Comparison of ENCODE assay signal across 5 fruit fly cellular contexts in genomic region chr3R:20534575-20534974, dm6.
TF ChIP-seq lines count a peak whose summit lies in the region.

Gene MtnE, minus strand, starts transcription at chr3R:20534704.
Gene MtnD, plus strand, starts transcription at chr3R:20534962.

- no peak for TF ChIP-seq CTCF in whole organism, embryonic (GFP tag; optimal IDR thresholded peaks at IDR 0.05; lab: Kevin White, UChicago)

TF ChIP-seq in whole organism, adult, 20 proteins besides CTCF, POLR2A, EP300 and RAD21:
- TF ChIP-seq cnc (optimal IDR thresholded peaks at IDR 0.05; lab: Kevin White, UChicago) (peak in 1 of 2 experiments; percentile 46), CG1620 (GFP tag; optimal IDR thresholded peaks at IDR 0.05; lab: Kevin White, UChicago) (no peak), cic (GFP tag; optimal IDR thresholded peaks at IDR 0.05; lab: Kevin White, UChicago) (peak; percentile 71), kay (GFP tag; lab: Kevin White, UChicago; ENCODE audit: borderline replicate concordance) (peak; percentile 24)

TF ChIP-seq in whole organism, embryonic, 481 proteins besides CTCF, POLR2A, EP300 and RAD21 (continues in another document):
- TF ChIP-seq sug (tag; optimal IDR thresholded peaks at IDR 0.05; lab: Kevin White, UChicago) (no peak), exex (tag; optimal IDR thresholded peaks at IDR 0.05; lab: Kevin White, UChicago) (peak; percentile 65), CG30020 (tag; optimal IDR thresholded peaks at IDR 0.05; lab: Kevin White, UChicago) (no peak), lab (GFP tag; optimal IDR thresholded peaks at IDR 0.05; lab: Kevin White, UChicago) (peak; percentile 16), CG5180 (GFP tag; optimal IDR thresholded peaks at IDR 0.05; lab: Kevin White, UChicago) (no peak), CG8944 (GFP tag; optimal IDR thresholded peaks at IDR 0.05; lab: Kevin White, UChicago) (no peak), CG18476 (GFP tag; optimal IDR thresholded peaks at IDR 0.05; lab: Kevin White, UChicago) (no peak), MESR4 (GFP tag; optimal IDR thresholded peaks at IDR 0.05; lab: Kevin White, UChicago) (no peak), CG17328 (GFP tag; IDR thresholded peaks at IDR 0.05; lab: Robert Waterston, UW) (no peak), H2.0 (GFP tag; IDR thresholded peaks at IDR 0.05; lab: Robert Waterston, UW) (no peak), zen2 (GFP tag; IDR thresholded peaks at IDR 0.05; lab: Robert Waterston, UW; ENCODE audit: partially characterized antibody) (no peak), CG2712 (tag; optimal IDR thresholded peaks at IDR 0.05; lab: Kevin White, UChicago) (no peak), CG6765 (GFP tag; optimal IDR thresholded peaks at IDR 0.05; lab: Kevin White, UChicago) (no peak), Nf-YB (GFP tag; optimal IDR thresholded peaks at IDR 0.05; lab: Kevin White, UChicago) (no peak), Doc2 (GFP tag; IDR thresholded peaks at IDR 0.05; lab: Robert Waterston, UW) (no peak), Xbp1 (GFP tag; optimal IDR thresholded peaks at IDR 0.05; lab: Kevin White, UChicago) (no peak), CG5953 (GFP tag; IDR thresholded peaks at IDR 0.05; lab: Robert Waterston, UW) (no peak), CG12155 (GFP tag; optimal IDR thresholded peaks at IDR 0.05; lab: Kevin White, UChicago) (no peak), cg (GFP tag; optimal IDR thresholded peaks at IDR 0.05; lab: Kevin White, UChicago) (no peak), CG10147 (GFP tag; optimal IDR thresholded peaks at IDR 0.05; lab: Kevin White, UChicago) (no peak), stc (GFP tag; IDR thresholded peaks at IDR 0.05; lab: Robert Waterston, UW) (no peak), MTF-1 (GFP tag; optimal IDR thresholded peaks at IDR 0.05; lab: Kevin White, UChicago; ENCODE audit: borderline replicate concordance) (peak; percentile 97), zen (tag; optimal IDR thresholded peaks at IDR 0.05; lab: Kevin White, UChicago) (no peak)

TF ChIP-seq in whole organism, prepupa, 60 proteins besides CTCF, POLR2A, EP300 and RAD21:
- no peak for TF ChIP-seq CG7368 (GFP tag; optimal IDR thresholded peaks at IDR 0.05; lab: Kevin White, UChicago)
- peak; percentile 88 for TF ChIP-seq svp (GFP tag; lab: Kevin White, UChicago)
- TF ChIP-seq vri (GFP tag; optimal IDR thresholded peaks at IDR 0.05; lab: Kevin White, UChicago): peak; percentile 29
- TF ChIP-seq CG3919 (GFP tag; optimal IDR thresholded peaks at IDR 0.05; lab: Kevin White, UChicago): peak; percentile 16
- no peak for TF ChIP-seq Met (GFP tag; optimal IDR thresholded peaks at IDR 0.05; lab: Kevin White, UChicago)
- TF ChIP-seq cyc (GFP tag; optimal IDR thresholded peaks at IDR 0.05; lab: Kevin White, UChicago): no peak
- no peak for TF ChIP-seq Sox102F (GFP tag; optimal IDR thresholded peaks at IDR 0.05; lab: Kevin White, UChicago)
- TF ChIP-seq Eip78C (GFP tag; lab: Kevin White, UChicago): peak; percentile 69
TF ChIP-seq in whole organism, prepupa: peak in this region for 4.

TF ChIP-seq in whole organism, pupa, 21 proteins besides CTCF, POLR2A, EP300 and RAD21:
- TF ChIP-seq CG4496 (GFP tag; IDR thresholded peaks at IDR 0.05; lab: Robert Waterston, UW): peak; percentile 60; the same call in 1 of the 3 replicates
- no peak for TF ChIP-seq Pif1A (GFP tag; optimal IDR thresholded peaks at IDR 0.05; lab: Kevin White, UChicago)
- TF ChIP-seq CG13204 (GFP tag; optimal IDR thresholded peaks at IDR 0.05; lab: Kevin White, UChicago): no peak

TF ChIP-seq in whole organism, wandering third instar larva, 38 proteins besides CTCF, POLR2A, EP300 and RAD21:
- no peak for TF ChIP-seq Rel (GFP tag; optimal IDR thresholded peaks at IDR 0.05; lab: Kevin White, UChicago)
- peak; percentile 74 for TF ChIP-seq Rel (tag; optimal IDR thresholded peaks at IDR 0.05; lab: Kevin White, UChicago)
- peak; percentile 6 for TF ChIP-seq Dif (GFP tag; optimal IDR thresholded peaks at IDR 0.05; lab: Kevin White, UChicago; ENCODE audit: partially characterized antibody)
- no peak for TF ChIP-seq dsf (GFP tag; optimal IDR thresholded peaks at IDR 0.05; lab: Kevin White, UChicago; ENCODE audit: borderline replicate concordance)
- no peak for TF ChIP-seq Dfd (GFP tag; optimal IDR thresholded peaks at IDR 0.05; lab: Kevin White, UChicago)
- TF ChIP-seq CrebA (GFP tag; optimal IDR thresholded peaks at IDR 0.05; lab: Kevin White, UChicago; ENCODE audit: borderline replicate concordance): no peak
- no peak for TF ChIP-seq Mio (GFP tag; optimal IDR thresholded peaks at IDR 0.05; lab: Kevin White, UChicago)
- no peak for TF ChIP-seq tai (GFP tag; optimal IDR thresholded peaks at IDR 0.05; lab: Kevin White, UChicago)
- no peak for TF ChIP-seq Jra (GFP tag; optimal IDR thresholded peaks at IDR 0.05; lab: Kevin White, UChicago)
- no peak for TF ChIP-seq br (GFP tag; optimal IDR thresholded peaks at IDR 0.05; lab: Kevin White, UChicago)
- no peak for TF ChIP-seq brk (GFP tag; optimal IDR thresholded peaks at IDR 0.05; lab: Kevin White, UChicago)
- TF ChIP-seq Vsx2 (GFP tag; optimal IDR thresholded peaks at IDR 0.05; lab: Kevin White, UChicago; ENCODE audit: partially characterized antibody): peak; percentile 83
- peak; percentile 78 for TF ChIP-seq h (GFP tag; optimal IDR thresholded peaks at IDR 0.05; lab: Kevin White, UChicago)
- no peak for TF ChIP-seq CG9705 (GFP tag; optimal IDR thresholded peaks at IDR 0.05; lab: Kevin White, UChicago)
- peak; percentile 41 for TF ChIP-seq fru (GFP tag; optimal IDR thresholded peaks at IDR 0.05; lab: Kevin White, UChicago)
- TF ChIP-seq jim (GFP tag; optimal IDR thresholded peaks at IDR 0.05; lab: Kevin White, UChicago): no peak
- TF ChIP-seq usp (GFP tag; optimal IDR thresholded peaks at IDR 0.05; lab: Kevin White, UChicago): no peak
- TF ChIP-seq N (GFP tag; optimal IDR thresholded peaks at IDR 0.05; lab: Kevin White, UChicago): no peak
- TF ChIP-seq Hr78 (GFP tag; optimal IDR thresholded peaks at IDR 0.05; lab: Kevin White, UChicago): no peak
- peak; percentile 45 for TF ChIP-seq sage (GFP tag; optimal IDR thresholded peaks at IDR 0.05; lab: Kevin White, UChicago)
- peak in 1 of 2 experiments; percentile 38 for TF ChIP-seq dl (GFP tag; optimal IDR thresholded peaks at IDR 0.05; lab: Kevin White, UChicago; ENCODE audit: insufficient read depth in 1 of 2, partially characterized antibody in 2 of 2)
- no peak for TF ChIP-seq woc (GFP tag; optimal IDR thresholded peaks at IDR 0.05; lab: Kevin White, UChicago)
- TF ChIP-seq psq (GFP tag; optimal IDR thresholded peaks at IDR 0.05; lab: Kevin White, UChicago): no peak
- TF ChIP-seq foxo (GFP tag; optimal IDR thresholded peaks at IDR 0.05; lab: Kevin White, UChicago): no peak
- no peak for TF ChIP-seq sv (GFP tag; optimal IDR thresholded peaks at IDR 0.05; lab: Kevin White, UChicago)
- no peak for TF ChIP-seq Sp1 (GFP tag; optimal IDR thresholded peaks at IDR 0.05; lab: Kevin White, UChicago)
- TF ChIP-seq ey (GFP tag; optimal IDR thresholded peaks at IDR 0.05; lab: Kevin White, UChicago): no peak
- no peak for TF ChIP-seq OdsH (GFP tag; optimal IDR thresholded peaks at IDR 0.05; lab: Kevin White, UChicago)
TF ChIP-seq in whole organism, wandering third instar larva: peak in this region for 7.
